Worm (Caenorhabditis elegans) whole organism, L4 larva: Measurements from ENCODE around the gene cnk-1.

Source experiments
- D1046.2 ChIP-seq: fragments of 200-800 bp; sonication (Bioruptor generic); IDR thresholded peaks from 2 replicates; pipeline ENCODE4 v1.3.6; 2022; ENCODE audit warnings: missing genetic modification characterization, missing compliant biosample characterization
- F10B5.3 ChIP-seq: sonication (generic microtip); optimal IDR thresholded peaks from 2 replicates; lab custom pipeline; 2016; ENCODE audit warnings: mild to moderate bottlenecking, missing genetic modification characterization, missing compliant biosample characterization
- Y48G9A.11 ChIP-seq: fragments of 200-800 bp; sonication (Bioruptor generic); IDR thresholded peaks from 2 replicates; pipeline ENCODE4 v1.3.6; 2022; ENCODE audit warnings: missing genetic modification reagents, missing genetic modification characterization, missing compliant biosample characterization
- aha-1 ChIP-seq: fragments of 150-350 bp; peaks from one replicate; lab custom pipeline; 2014; ENCODE audit warnings: missing biosample characterization, missing genetic modification characterization
- aly-2 ChIP-seq: sonication (generic microtip); optimal IDR thresholded peaks from 2 replicates; lab custom pipeline; 2018; ENCODE audit warnings: missing biosample characterization, missing genetic modification characterization
- ceh-82 ChIP-seq: sonication (generic microtip); optimal IDR thresholded peaks from 2 replicates; lab custom pipeline; 2017; ENCODE audit warnings: missing biosample characterization, missing genetic modification characterization
- ces-1 ChIP-seq: fragments of 150-350 bp; sonication (generic microtip); optimal IDR thresholded peaks from 4 replicates; lab custom pipeline; 2014; ENCODE audit warnings: missing biosample characterization, missing genetic modification reagents, missing genetic modification characterization
- egl-27 ChIP-seq: sonication (generic microtip); optimal IDR thresholded peaks from 3 replicates; lab custom pipeline; 2017; ENCODE audit warnings: missing biosample characterization, missing genetic modification reagents, missing genetic modification characterization
- lir-3 ChIP-seq: sonication (generic microtip); optimal IDR thresholded peaks from 2 replicates; lab custom pipeline; 2016; ENCODE audit warnings: mild to moderate bottlenecking, missing genetic modification characterization, missing compliant biosample characterization
- mdl-1 ChIP-seq, 2 experiments: fragments of 150-350 bp in 1 of 2; sonication (generic microtip) in 1 of 2; optimal IDR thresholded peaks; 2 replicates each; lab custom pipeline; 2014 to 2017; ENCODE audit warnings: missing biosample characterization in 2 of 2, missing genetic modification characterization in 2 of 2
- set-16 ChIP-seq: fragments of 200-800 bp; sonication (Bioruptor generic); IDR thresholded peaks from 2 replicates; pipeline ENCODE4 v1.3.6; 2022; ENCODE audit warnings: missing genetic modification reagents, missing genetic modification characterization, missing compliant biosample characterization
- zag-1 ChIP-seq: fragments of 150-350 bp; optimal IDR thresholded peaks from 2 replicates; lab custom pipeline; 2014; ENCODE audit warnings: missing biosample characterization, missing genetic modification characterization
- zfp-2 ChIP-seq: sonication (generic microtip); optimal IDR thresholded peaks from 2 replicates; lab custom pipeline; 2016; ENCODE audit warnings: mild to moderate bottlenecking, missing genetic modification characterization, missing compliant biosample characterization

DNA sequence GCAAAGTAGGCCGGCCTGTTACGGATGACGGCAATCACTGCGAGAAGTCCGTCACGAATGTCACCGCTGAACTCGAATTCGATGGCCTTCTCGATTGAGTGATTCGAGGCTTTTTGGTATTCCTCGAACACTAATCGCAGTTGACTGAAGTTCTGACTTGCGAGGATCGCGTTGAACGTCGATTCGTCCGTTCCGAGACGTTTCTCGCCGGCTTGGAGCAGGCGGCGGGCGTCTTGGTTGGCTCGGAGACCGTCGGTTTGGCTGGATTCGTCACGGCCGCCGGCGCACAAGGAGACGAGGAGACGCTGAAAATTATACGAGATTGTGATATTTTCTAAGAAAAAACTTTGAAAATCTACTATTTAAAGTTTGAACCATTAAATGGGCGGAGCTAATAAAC lies 55.3 kb downstream of the cnk-1 start:
- TF ChIP-seq mdl-1 (tag; optimal IDR thresholded peaks at IDR 0.05; lab: Kevin White, UChicago) (no peak), zfp-2 (tag; lab: Kevin White, UChicago) (no peak), aha-1 (tag; lab: Kevin White, UChicago) (no peak), ceh-82 (tag; lab: Kevin White, UChicago) (no peak), aly-2 (tag; lab: Kevin White, UChicago) (no peak), Y48G9A.11 (no peak), set-16 (GFP tag; lab: Robert Waterston, UW) (peak; percentile 79), lir-3 (tag; lab: Kevin White, UChicago) (no peak), F10B5.3 (no peak), D1046.2 (GFP tag; lab: Robert Waterston, UW) (no peak), ces-1 (GFP tag; lab: Kevin White, UChicago) (no peak), zag-1 (tag; lab: Kevin White, UChicago) (no peak), egl-27 (no peak)
